Worm (Caenorhabditis elegans): ENCODE measurements around the gene F53F4.12.

- TF ChIP-seq T22C8.4 (GFP tag; IDR thresholded peaks at IDR 0.05) = no peak
- no peak for TF ChIP-seq cog-1 (tag; optimal IDR thresholded peaks at IDR 0.05)
- no peak for TF ChIP-seq ztf-29 (GFP tag; IDR thresholded peaks at IDR 0.05)
- no peak for TF ChIP-seq ref-1 (GFP tag; conservative IDR thresholded peaks at IDR 0.05)
- no peak for TF ChIP-seq klf-2 (GFP tag; conservative IDR thresholded peaks at IDR 0.05)
- no peak for TF ChIP-seq tab-1 (GFP tag; IDR thresholded peaks at IDR 0.05)
- TF ChIP-seq flt-1 (GFP tag; IDR thresholded peaks at IDR 0.05) = no peak
- no peak for TF ChIP-seq med-1 (GFP tag; optimal IDR thresholded peaks at IDR 0.05; ENCODE audit: insufficient read depth)
- no peak for TF ChIP-seq ztf-23 (GFP tag; IDR thresholded peaks at IDR 0.05)
Measured at ce11 chrV:13647185-13647584, 21.3 kb downstream of the F53F4.12 start.

Measured in whole organism, midembryonic.